Worm (Caenorhabditis elegans): ENCODE results near the gene ptr-19.
A peak's percentile ranks its signal among the peaks of the same experiment; 100 is the strongest.

DNA sequence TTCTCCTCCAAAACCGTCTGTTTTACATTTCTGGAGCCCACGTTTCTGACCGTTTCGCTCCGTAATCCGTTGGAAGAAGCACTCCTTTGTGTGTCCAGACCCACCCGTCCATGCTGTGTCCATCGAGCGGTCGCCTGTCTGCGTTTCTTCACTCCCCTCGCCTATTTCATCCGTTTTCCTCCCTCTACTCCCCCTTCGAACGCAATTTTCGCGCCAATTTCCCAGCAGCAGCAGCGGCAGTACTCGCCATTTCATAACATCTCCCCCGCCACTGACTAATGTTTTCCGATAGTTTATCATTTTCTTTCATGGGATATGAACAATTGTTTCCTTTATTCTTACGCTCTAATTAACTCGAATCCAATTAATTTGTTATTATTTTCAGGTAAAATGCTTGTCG, 26.3 kb downstream of the ptr-19 start:
- TF ChIP-seq pha-4 (tag; optimal IDR thresholded peaks at IDR 0.05): no peak
- no peak for TF ChIP-seq mab-5 (tag; optimal IDR thresholded peaks at IDR 0.05)
- no peak for TF ChIP-seq unc-62 (GFP tag; optimal IDR thresholded peaks at IDR 0.05)
- no peak for TF ChIP-seq elt-3 (tag; optimal IDR thresholded peaks at IDR 0.05)
- TF ChIP-seq ceh-39 (tag; optimal IDR thresholded peaks at IDR 0.05): no peak
- TF ChIP-seq M03D4.4 (tag; optimal IDR thresholded peaks at IDR 0.05): no peak
- no peak for TF ChIP-seq unc-39 (tag; optimal IDR thresholded peaks at IDR 0.05)
- no peak for TF ChIP-seq nhr-237 (tag; optimal IDR thresholded peaks at IDR 0.05)
- TF ChIP-seq nhr-76 (tag; optimal IDR thresholded peaks at IDR 0.05): no peak
- no peak for TF ChIP-seq lsy-2 (tag; optimal IDR thresholded peaks at IDR 0.05)
- peak; percentile 43 for TF ChIP-seq ces-1 (GFP tag; optimal IDR thresholded peaks at IDR 0.05)

Data from whole organism, mixed stage, embryonic.